Fruit fly (Drosophila melanogaster) whole organism, embryonic: Measurements from ENCODE around the gene dsd.
A peak's percentile ranks its signal among the peaks of the same experiment; 100 is the strongest.

Experiments
- Antp ChIP-seq: fragments of 200-800 bp; sonication (Bioruptor generic); optimal IDR thresholded peaks from 3 replicates; lab custom pipeline; 2016; ENCODE audit warnings: missing biosample characterization, missing genetic modification characterization
- B-H2 ChIP-seq: fragments of 200-800 bp; sonication (Bioruptor generic); optimal IDR thresholded peaks from 2 replicates; lab custom pipeline; 2018; ENCODE audit warnings: missing biosample characterization, mild to moderate bottlenecking, missing genetic modification characterization
- Bgb ChIP-seq: fragments of 200-800 bp; sonication (Bioruptor generic); IDR thresholded peaks from 2 replicates; pipeline ENCODE4 v1.3.6; 2022; ENCODE audit warnings: missing biosample characterization, missing genetic modification characterization; ENCODE audit not compliant: partially characterized antibody
- CG10462 ChIP-seq: fragments of 200-800 bp; sonication (Bioruptor generic); optimal IDR thresholded peaks from 2 replicates; lab custom pipeline; 2016; ENCODE audit warnings: missing biosample characterization, missing genetic modification characterization
- CG12071 ChIP-seq: fragments of 200-800 bp; sonication (Bioruptor generic); optimal IDR thresholded peaks from 3 replicates; lab custom pipeline; 2018; ENCODE audit warnings: missing biosample characterization, mild to moderate bottlenecking, missing genetic modification characterization
- CG12104 ChIP-seq: fragments of 200-800 bp; sonication (Bioruptor generic); optimal IDR thresholded peaks from 3 replicates; lab custom pipeline; 2016; ENCODE audit warnings: missing biosample characterization, missing genetic modification characterization
- CG12391 ChIP-seq: fragments of 200-800 bp; sonication (Bioruptor generic); optimal IDR thresholded peaks from 3 replicates; lab custom pipeline; 2018; ENCODE audit warnings: missing biosample characterization, mild to moderate bottlenecking, missing genetic modification characterization, moderate library complexity
- CG12942 ChIP-seq: fragments of 200-800 bp; sonication (Bioruptor generic); optimal IDR thresholded peaks from 3 replicates; lab custom pipeline; 2016; ENCODE audit warnings: missing biosample characterization, missing genetic modification characterization
- CG15073 ChIP-seq: fragments of 200-800 bp; sonication (Bioruptor generic); optimal IDR thresholded peaks from 2 replicates; lab custom pipeline; 2016; ENCODE audit warnings: missing biosample characterization, missing genetic modification characterization
- CG15601 ChIP-seq: fragments of 200-800 bp; sonication (Bioruptor generic); optimal IDR thresholded peaks from 3 replicates; lab custom pipeline; 2019; ENCODE audit warnings: missing biosample characterization, mild to moderate bottlenecking, missing genetic modification characterization, moderate library complexity
- CG15696 ChIP-seq: fragments of 200-800 bp; sonication (Bioruptor generic); optimal IDR thresholded peaks from 2 replicates; lab custom pipeline; 2019; ENCODE audit warnings: missing biosample characterization, mild to moderate bottlenecking, missing genetic modification characterization, moderate library complexity
- CG17568 ChIP-seq: fragments of 200-800 bp; sonication (Bioruptor generic); optimal IDR thresholded peaks from 2 replicates; lab custom pipeline; 2018; ENCODE audit warnings: missing biosample characterization, mild to moderate bottlenecking, missing genetic modification characterization, moderate library complexity
- CG17612 ChIP-seq: fragments of 200-800 bp; sonication (Bioruptor generic); IDR thresholded peaks from 2 replicates; pipeline ENCODE4 v1.3.6; 2022; ENCODE audit warnings: missing biosample characterization, missing genetic modification characterization
- CG2116 ChIP-seq: fragments of 200-800 bp; sonication (Bioruptor generic); optimal IDR thresholded peaks from 3 replicates; lab custom pipeline; 2018; ENCODE audit warnings: missing biosample characterization, mild to moderate bottlenecking, missing genetic modification characterization
- CG34422 ChIP-seq: fragments of 200-800 bp; sonication (Bioruptor generic); IDR thresholded peaks from 3 replicates; pipeline ENCODE4 v1.3.6; 2022; ENCODE audit warnings: missing biosample characterization, missing genetic modification characterization
- CG4404 ChIP-seq: fragments of 200-800 bp; sonication (Bioruptor generic); IDR thresholded peaks from 2 replicates; pipeline ENCODE4 v1.3.6; 2022; ENCODE audit warnings: missing biosample characterization, missing genetic modification characterization
- CG6791 ChIP-seq: fragments of 200-800 bp; sonication (Bioruptor generic); IDR thresholded peaks from 3 replicates; pipeline ENCODE4 v1.3.6; 2022; ENCODE audit warnings: missing biosample characterization, missing genetic modification characterization; ENCODE audit not compliant: partially characterized antibody
- CG6854 ChIP-seq: fragments of 200-800 bp; sonication (Bioruptor generic); optimal IDR thresholded peaks from 3 replicates; lab custom pipeline; 2017; ENCODE audit warnings: missing biosample characterization, mild to moderate bottlenecking, missing genetic modification characterization
- CTCF ChIP-seq: fragments of 200-800 bp; sonication (Bioruptor generic); optimal IDR thresholded peaks from 2 replicates; lab custom pipeline; 2017; ENCODE audit warnings: missing biosample characterization, mild to moderate bottlenecking, missing genetic modification characterization, moderate library complexity
- D19A ChIP-seq: fragments of 200-800 bp; optimal IDR thresholded peaks from 3 replicates; lab custom pipeline; 2019; ENCODE audit warnings: missing biosample characterization, mild to moderate bottlenecking, missing genetic modification characterization, moderate library complexity
- Doc3 ChIP-seq: fragments of 200-800 bp; sonication (Bioruptor generic); IDR thresholded peaks from 3 replicates; pipeline ENCODE4 v1.3.6; 2022; ENCODE audit warnings: missing biosample characterization, missing genetic modification characterization; ENCODE audit not compliant: partially characterized antibody
- Eip74EF ChIP-seq, 2 experiments: fragments of 200-800 bp in 1 of 2; fragments of >200 bp in 1 of 2; sonication (Bioruptor generic) in 1 of 2; optimal IDR thresholded peaks; 2 replicates each; lab custom pipeline; 2017 to 2019; ENCODE audit warnings: missing biosample characterization in 2 of 2, missing genetic modification characterization in 2 of 2, mild to moderate bottlenecking in 1 of 2, moderate library complexity in 1 of 2
- HLH54F ChIP-seq: fragments of 200-800 bp; sonication (Bioruptor generic); optimal IDR thresholded peaks from 3 replicates; lab custom pipeline; 2016; ENCODE audit warnings: missing biosample characterization, missing genetic modification characterization
- MTF-1 ChIP-seq: fragments of 200-800 bp; sonication (Bioruptor generic); optimal IDR thresholded peaks from 2 replicates; lab custom pipeline; 2018; ENCODE audit warnings: missing biosample characterization, mild to moderate bottlenecking, missing genetic modification characterization, borderline replicate concordance
- Max ChIP-seq: fragments of 200-800 bp; sonication (Bioruptor generic); optimal IDR thresholded peaks from 2 replicates; lab custom pipeline; 2016; ENCODE audit warnings: missing biosample characterization, mild to moderate bottlenecking, missing genetic modification characterization
- Myb ChIP-seq: fragments of 200-800 bp; sonication (Bioruptor generic); optimal IDR thresholded peaks from 2 replicates; lab custom pipeline; 2016; ENCODE audit warnings: missing biosample characterization, missing genetic modification characterization
- NK7.1 ChIP-seq: fragments of 200-800 bp; sonication (Bioruptor generic); optimal IDR thresholded peaks from 3 replicates; lab custom pipeline; 2016; ENCODE audit warnings: missing biosample characterization, missing genetic modification characterization
- Nf-YC ChIP-seq: fragments of 200-800 bp; optimal IDR thresholded peaks from 3 replicates; lab custom pipeline; 2019; ENCODE audit warnings: missing biosample characterization, mild to moderate bottlenecking, missing genetic modification characterization, moderate library complexity
- Pdp1 ChIP-seq, 2 experiments: fragments of 200-800 bp; sonication (Bioruptor generic); optimal IDR thresholded peaks; 3 replicates each; lab custom pipeline; 2016; ENCODE audit warnings: missing biosample characterization in 2 of 2, missing genetic modification characterization in 2 of 2, mild to moderate bottlenecking in 1 of 2, moderate library complexity in 1 of 2
- Xbp1 ChIP-seq: fragments of 200-800 bp; sonication (Bioruptor generic); optimal IDR thresholded peaks from 3 replicates; lab custom pipeline; 2016; ENCODE audit warnings: missing biosample characterization, mild to moderate bottlenecking, missing genetic modification characterization
- ab ChIP-seq: fragments of 200-800 bp; sonication (Bioruptor generic); optimal IDR thresholded peaks from 2 replicates; lab custom pipeline; 2016; ENCODE audit warnings: missing biosample characterization, missing genetic modification characterization
- bcd ChIP-seq: fragments of 200-800 bp; sonication (Bioruptor generic); optimal IDR thresholded peaks from 2 replicates; lab custom pipeline; 2017; ENCODE audit warnings: missing biosample characterization, mild to moderate bottlenecking, missing genetic modification characterization
- cg ChIP-seq: fragments of 200-800 bp; sonication (Bioruptor generic); optimal IDR thresholded peaks from 3 replicates; lab custom pipeline; 2019; ENCODE audit warnings: missing biosample characterization, mild to moderate bottlenecking, missing genetic modification characterization, moderate library complexity
- dmrt99B ChIP-seq: fragments of 200-800 bp; sonication (Bioruptor generic); optimal IDR thresholded peaks from 2 replicates; lab custom pipeline; 2018; ENCODE audit warnings: missing biosample characterization, mild to moderate bottlenecking, missing genetic modification characterization, moderate library complexity
- emc ChIP-seq: fragments of 200-800 bp; sonication (Bioruptor generic); optimal IDR thresholded peaks from 2 replicates; lab custom pipeline; 2016; ENCODE audit warnings: missing biosample characterization, missing genetic modification characterization
- ems ChIP-seq: fragments of 200-800 bp; sonication (Bioruptor generic); optimal IDR thresholded peaks from 3 replicates; lab custom pipeline; 2016; ENCODE audit warnings: missing biosample characterization, missing genetic modification characterization
- eve ChIP-seq, 2 experiments: fragments of >200 bp; optimal IDR thresholded peaks; 2 replicates each; lab custom pipeline; 2017; ENCODE audit warnings: missing biosample characterization in 2 of 2, missing genetic modification characterization in 2 of 2
- ham ChIP-seq: fragments of 200-800 bp; sonication (Bioruptor generic); IDR thresholded peaks from 2 replicates; pipeline ENCODE4 v1.3.6; 2022; ENCODE audit warnings: missing biosample characterization, missing genetic modification characterization
- hkb ChIP-seq, 2 experiments: fragments of 200-800 bp in 1 of 2; fragments of >200 bp in 1 of 2; sonication (Bioruptor generic) in 1 of 2; IDR thresholded peaks in 1 of 2; optimal IDR thresholded peaks in 1 of 2; 2 replicates each; pipeline versions ENCODE4 v1.3.6 to Lab custom; 2017 to 2022; ENCODE audit warnings: missing biosample characterization in 1 of 2, missing genetic modification characterization in 1 of 2
- lab ChIP-seq: fragments of 200-800 bp; sonication (Bioruptor generic); optimal IDR thresholded peaks from 3 replicates; lab custom pipeline; 2017; ENCODE audit warnings: missing biosample characterization, missing genetic modification characterization, mild to moderate bottlenecking, moderate library complexity, missing genetic modification reagents
- mirr ChIP-seq: fragments of 200-800 bp; sonication (Bioruptor generic); optimal IDR thresholded peaks from 3 replicates; lab custom pipeline; 2018; ENCODE audit warnings: missing biosample characterization, mild to moderate bottlenecking, missing genetic modification characterization
- nom ChIP-seq: fragments of 200-800 bp; sonication (Bioruptor generic); optimal IDR thresholded peaks from 2 replicates; lab custom pipeline; 2017; ENCODE audit warnings: missing biosample characterization, missing genetic modification characterization, mild to moderate bottlenecking, moderate library complexity, missing genetic modification reagents
- pfk ChIP-seq: fragments of 200-800 bp; sonication (Bioruptor generic); optimal IDR thresholded peaks from 2 replicates; lab custom pipeline; 2018; ENCODE audit warnings: missing biosample characterization, mild to moderate bottlenecking, missing genetic modification characterization, moderate library complexity
- phol ChIP-seq: fragments of 200-800 bp; sonication (Bioruptor generic); optimal IDR thresholded peaks from 3 replicates; lab custom pipeline; 2018; ENCODE audit warnings: missing biosample characterization, mild to moderate bottlenecking, missing genetic modification characterization, moderate library complexity
- pzg ChIP-seq: fragments of 200-800 bp; sonication (Bioruptor generic); optimal IDR thresholded peaks from 3 replicates; lab custom pipeline; 2018; ENCODE audit warnings: missing biosample characterization, mild to moderate bottlenecking, missing genetic modification characterization, moderate library complexity
- row ChIP-seq: fragments of 200-800 bp; sonication (Bioruptor generic); IDR thresholded peaks from 3 replicates; pipeline ENCODE4 v1.3.6; 2022; ENCODE audit warnings: missing biosample characterization, missing genetic modification characterization
- sima ChIP-seq: fragments of 200-800 bp; sonication (Bioruptor generic); optimal IDR thresholded peaks from 2 replicates; lab custom pipeline; 2016; ENCODE audit warnings: missing biosample characterization, missing genetic modification characterization
- sna ChIP-seq: fragments of 200-800 bp; sonication (Bioruptor generic); IDR thresholded peaks from 2 replicates; pipeline ENCODE4 v1.3.6; 2022; ENCODE audit warnings: missing biosample characterization, missing genetic modification characterization; ENCODE audit not compliant: partially characterized antibody
- stwl ChIP-seq: fragments of 200-800 bp; sonication (Bioruptor generic); optimal IDR thresholded peaks from 3 replicates; lab custom pipeline; 2018; ENCODE audit warnings: missing biosample characterization, mild to moderate bottlenecking, missing genetic modification characterization, moderate library complexity
- tin ChIP-seq: fragments of 200-800 bp; sonication (Bioruptor generic); optimal IDR thresholded peaks from 3 replicates; lab custom pipeline; 2016; ENCODE audit warnings: missing biosample characterization, missing genetic modification characterization

dsd gene

DNA sequence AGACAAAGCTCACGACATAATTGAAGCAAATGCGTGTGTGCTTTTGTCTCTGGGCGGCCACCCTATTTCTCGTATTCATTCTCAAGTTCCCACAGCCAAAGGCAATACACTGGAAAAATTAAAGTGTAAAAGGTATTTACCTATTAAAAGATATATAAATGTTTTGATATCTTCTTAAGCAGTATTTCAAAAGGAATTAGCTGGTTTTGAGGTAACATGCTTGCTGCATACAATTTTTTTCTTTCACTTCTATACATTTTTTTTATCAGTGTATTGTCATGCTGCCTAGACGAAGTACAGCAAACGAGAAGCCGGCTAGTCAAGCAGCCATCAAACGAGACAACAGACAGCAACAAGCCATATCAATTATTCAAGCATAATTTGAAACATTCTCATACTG is 6.6 kb upstream of the dsd start (continued):
- TF ChIP-seq ham (GFP tag; lab: Robert Waterston, UW) (no peak), emc (GFP tag; lab: Kevin White, UChicago) (no peak), mirr (GFP tag; lab: Kevin White, UChicago) (no peak), CG6854 (GFP tag; lab: Kevin White, UChicago) (no peak), D19A (tag; lab: Kevin White, UChicago) (no peak), Eip74EF (GFP tag; optimal IDR thresholded peaks at IDR 0.05; lab: Kevin White, UChicago) (no peak), CG15601 (tag; lab: Kevin White, UChicago) (no peak), MTF-1 (GFP tag; lab: Kevin White, UChicago) (no peak), CG12071 (GFP tag; lab: Kevin White, UChicago) (peak; percentile 13), CTCF (GFP tag; lab: Kevin White, UChicago) (no peak), tin (GFP tag; lab: Kevin White, UChicago) (no peak), dmrt99B (tag; lab: Kevin White, UChicago) (peak; percentile 47), cg (GFP tag; lab: Kevin White, UChicago) (no peak), pzg (GFP tag; lab: Kevin White, UChicago) (no peak), B-H2 (GFP tag; lab: Kevin White, UChicago) (no peak), Max (no peak), Myb (no peak), Pdp1 (GFP tag; optimal IDR thresholded peaks at IDR 0.05; lab: Kevin White, UChicago) (no peak), sna (GFP tag; lab: Robert Waterston, UW) (no peak), Nf-YC (no peak), hkb (optimal IDR thresholded peaks at IDR 0.05; lab: Kevin White, UChicago) (no peak), hkb (GFP tag; IDR thresholded peaks at IDR 0.05; lab: Robert Waterston, UW) (peak; percentile 26; the same call in 1 of the 2 replicates), Doc3 (GFP tag; lab: Robert Waterston, UW) (no peak), CG15696 (tag; lab: Kevin White, UChicago) (no peak), CG12391 (no peak), CG10462 (GFP tag; lab: Kevin White, UChicago) (no peak), Xbp1 (GFP tag; lab: Kevin White, UChicago) (no peak), lab (GFP tag; lab: Kevin White, UChicago) (peak; percentile 66), eve (GFP tag; optimal IDR thresholded peaks at IDR 0.05; lab: Kevin White, UChicago) (no peak), CG15073 (GFP tag; lab: Kevin White, UChicago) (no peak), CG17568 (GFP tag; lab: Kevin White, UChicago) (no peak), Bgb (GFP tag; lab: Robert Waterston, UW) (no peak), CG6791 (no peak), nom (GFP tag; lab: Kevin White, UChicago) (no peak), ems (GFP tag; lab: Kevin White, UChicago) (no peak), CG2116 (GFP tag; lab: Kevin White, UChicago) (no peak), pfk (GFP tag; lab: Kevin White, UChicago) (no peak), CG17612 (GFP tag; lab: Robert Waterston, UW) (no peak), sima (GFP tag; lab: Kevin White, UChicago) (no peak), HLH54F (GFP tag; lab: Kevin White, UChicago) (no peak), Antp (GFP tag; lab: Kevin White, UChicago) (no peak), stwl (tag; lab: Kevin White, UChicago) (no peak), CG34422 (GFP tag; lab: Robert Waterston, UW) (peak; percentile 29; the same call in 1 of the 3 replicates), CG12942 (no peak), NK7.1 (GFP tag; lab: Kevin White, UChicago) (no peak), row (GFP tag; lab: Robert Waterston, UW) (peak; percentile 45; the same call in 1 of the 3 replicates), bcd (GFP tag; lab: Kevin White, UChicago) (peak; percentile 27), CG4404 (no peak), CG12104 (GFP tag; lab: Kevin White, UChicago) (no peak), phol (tag; lab: Kevin White, UChicago) (peak; percentile 47), ab (GFP tag; lab: Kevin White, UChicago) (no peak)
